Fruit fly (Drosophila melanogaster) whole organism, embryonic: ENCODE data around the gene Sk2.
A peak's percentile ranks its signal among the peaks of the same experiment; 100 is the strongest.

Experiments
- Awh ChIP-seq: fragments of 200-800 bp; sonication (Bioruptor generic); IDR thresholded peaks from 2 replicates; pipeline ENCODE4, ENCODE4 v1.3.6; 2022; ENCODE audit warnings: missing biosample characterization, missing genetic modification characterization
- Bdp1 ChIP-seq: fragments of 200-800 bp; sonication (Bioruptor generic); optimal IDR thresholded peaks from 3 replicates; lab custom pipeline; 2016; ENCODE audit warnings: missing biosample characterization, missing genetic modification characterization
- Blimp-1 ChIP-seq: fragments of 200-800 bp; sonication (Bioruptor generic); optimal IDR thresholded peaks from 3 replicates; lab custom pipeline; 2018; ENCODE audit warnings: missing biosample characterization, missing genetic modification characterization, mild to moderate bottlenecking, moderate library complexity, missing genetic modification reagents
- BtbVII ChIP-seq: fragments of 200-800 bp; sonication (Bioruptor generic); optimal IDR thresholded peaks from 3 replicates; lab custom pipeline; 2017; ENCODE audit warnings: missing biosample characterization, mild to moderate bottlenecking, missing genetic modification characterization
- CG10321 ChIP-seq: fragments of 200-800 bp; sonication (Bioruptor generic); IDR thresholded peaks from 2 replicates; pipeline ENCODE4 v1.3.6; 2022; ENCODE audit warnings: missing biosample characterization, missing genetic modification characterization
- CG10654 ChIP-seq: fragments of 200-800 bp; sonication (Bioruptor generic); optimal IDR thresholded peaks from 2 replicates; lab custom pipeline; 2016; ENCODE audit warnings: missing biosample characterization, missing genetic modification characterization
- CG10959 ChIP-seq: fragments of 200-800 bp; sonication (Bioruptor generic); IDR thresholded peaks from 2 replicates; pipeline ENCODE4 v1.3.6; 2022; ENCODE audit warnings: missing biosample characterization, missing genetic modification characterization
- CG17612 ChIP-seq: fragments of 200-800 bp; sonication (Bioruptor generic); IDR thresholded peaks from 2 replicates; pipeline ENCODE4 v1.3.6; 2022; ENCODE audit warnings: missing biosample characterization, missing genetic modification characterization
- CG18476 ChIP-seq: fragments of 200-800 bp; sonication (Bioruptor generic); optimal IDR thresholded peaks from 2 replicates; lab custom pipeline; 2016; ENCODE audit warnings: missing biosample characterization, mild to moderate bottlenecking, missing genetic modification characterization
- CG3995 ChIP-seq: fragments of 200-800 bp; sonication (Bioruptor generic); optimal IDR thresholded peaks from 3 replicates; lab custom pipeline; 2016; ENCODE audit warnings: missing biosample characterization, missing genetic modification characterization
- CG4282 ChIP-seq: fragments of 200-800 bp; sonication (Bioruptor generic); optimal IDR thresholded peaks from 2 replicates; lab custom pipeline; 2016; ENCODE audit warnings: missing biosample characterization, missing genetic modification characterization
- CG4820 ChIP-seq: fragments of 200-800 bp; sonication (Bioruptor generic); optimal IDR thresholded peaks from 3 replicates; lab custom pipeline; 2016; ENCODE audit warnings: missing biosample characterization, missing genetic modification characterization
- CG6272 ChIP-seq: fragments of 200-800 bp; sonication (Bioruptor generic); IDR thresholded peaks from 2 replicates; pipeline ENCODE4 v1.3.6; 2022; ENCODE audit warnings: missing biosample characterization, missing genetic modification characterization
- CG7357 ChIP-seq: fragments of 200-800 bp; sonication (Bioruptor generic); IDR thresholded peaks from 3 replicates; pipeline ENCODE4 v1.3.6; 2022; ENCODE audit warnings: missing biosample characterization, missing genetic modification characterization
- CG7928 ChIP-seq: fragments of 200-800 bp; sonication (Bioruptor generic); optimal IDR thresholded peaks from 2 replicates; lab custom pipeline; 2017; ENCODE audit warnings: missing biosample characterization, mild to moderate bottlenecking, missing genetic modification characterization
- CG7987 ChIP-seq: fragments of 200-800 bp; sonication (Bioruptor generic); optimal IDR thresholded peaks from 2 replicates; lab custom pipeline; 2018; ENCODE audit warnings: missing biosample characterization, mild to moderate bottlenecking, missing genetic modification characterization, moderate library complexity
- CG8281 ChIP-seq: fragments of 200-800 bp; sonication (Bioruptor generic); optimal IDR thresholded peaks from 2 replicates; lab custom pipeline; 2018; ENCODE audit warnings: missing biosample characterization, mild to moderate bottlenecking, missing genetic modification characterization, moderate library complexity
- CG9797 ChIP-seq: fragments of 200-800 bp; sonication (Bioruptor generic); optimal IDR thresholded peaks from 3 replicates; lab custom pipeline; 2018; ENCODE audit warnings: missing biosample characterization, mild to moderate bottlenecking, missing genetic modification characterization
- CG9876 ChIP-seq: fragments of 200-800 bp; sonication (Bioruptor generic); optimal IDR thresholded peaks from 2 replicates; lab custom pipeline; 2016; ENCODE audit warnings: missing biosample characterization, missing genetic modification characterization
- CTCF ChIP-seq: fragments of 200-800 bp; sonication (Bioruptor generic); optimal IDR thresholded peaks from 2 replicates; lab custom pipeline; 2017; ENCODE audit warnings: missing biosample characterization, mild to moderate bottlenecking, missing genetic modification characterization, moderate library complexity
- Chrac-16 ChIP-seq: fragments of 200-800 bp; sonication (Bioruptor generic); optimal IDR thresholded peaks from 3 replicates; lab custom pipeline; 2016; ENCODE audit warnings: missing biosample characterization, missing genetic modification characterization
- CoRest ChIP-seq: fragments of 200-800 bp; sonication (Bioruptor generic); optimal IDR thresholded peaks from 3 replicates; lab custom pipeline; 2018; ENCODE audit warnings: missing biosample characterization, mild to moderate bottlenecking, missing genetic modification characterization, moderate library complexity
- CrebB ChIP-seq: fragments of 200-800 bp; sonication (Bioruptor generic); optimal IDR thresholded peaks from 3 replicates; lab custom pipeline; 2018; ENCODE audit warnings: missing biosample characterization, mild to moderate bottlenecking, missing genetic modification characterization
- Dbx ChIP-seq: fragments of 200-800 bp; sonication (Bioruptor generic); IDR thresholded peaks from 3 replicates; pipeline ENCODE4 v1.3.6; 2022; ENCODE audit warnings: missing biosample characterization, missing genetic modification characterization
- Doc3 ChIP-seq: fragments of 200-800 bp; sonication (Bioruptor generic); IDR thresholded peaks from 3 replicates; pipeline ENCODE4 v1.3.6; 2022; ENCODE audit warnings: missing biosample characterization, missing genetic modification characterization; ENCODE audit not compliant: partially characterized antibody
- E2f2 ChIP-seq: fragments of 200-800 bp; sonication (Bioruptor generic); IDR thresholded peaks from 2 replicates; pipeline ENCODE4 v1.3.6; 2022; ENCODE audit warnings: missing biosample characterization, missing genetic modification characterization
- Ets65A ChIP-seq: fragments of 200-800 bp; sonication (Bioruptor generic); peaks from one replicate; lab custom pipeline; 2016; ENCODE audit warnings: missing biosample characterization, missing genetic modification characterization
- Gug ChIP-seq: fragments of 200-800 bp; sonication (Bioruptor generic); IDR thresholded peaks from 4 replicates; pipeline ENCODE4 v1.3.6; 2022; ENCODE audit warnings: missing biosample characterization, missing genetic modification characterization
- Hand ChIP-seq: fragments of 200-800 bp; sonication (Bioruptor generic); optimal IDR thresholded peaks from 2 replicates; lab custom pipeline; 2017; ENCODE audit warnings: mild to moderate bottlenecking, missing biosample characterization, missing genetic modification reagents, missing genetic modification characterization
- Kr ChIP-seq: fragments of 200-800 bp; sonication (Bioruptor generic); optimal IDR thresholded peaks from 2 replicates; lab custom pipeline; 2017; ENCODE audit warnings: missing biosample characterization, mild to moderate bottlenecking, missing genetic modification characterization
- NFAT ChIP-seq: fragments of 200-800 bp; sonication (Bioruptor generic); IDR thresholded peaks from 2 replicates; pipeline ENCODE4 v1.3.6; 2022; ENCODE audit warnings: missing biosample characterization, missing genetic modification characterization
- NK7.1 ChIP-seq: fragments of 200-800 bp; sonication (Bioruptor generic); optimal IDR thresholded peaks from 3 replicates; lab custom pipeline; 2016; ENCODE audit warnings: missing biosample characterization, missing genetic modification characterization
- Oaz ChIP-seq: fragments of 200-800 bp; sonication (Bioruptor generic); IDR thresholded peaks from 2 replicates; pipeline ENCODE4 v1.3.6; 2022; ENCODE audit warnings: missing biosample characterization, missing genetic modification characterization
- Side ChIP-seq: fragments of 200-800 bp; sonication (Bioruptor generic); optimal IDR thresholded peaks from 2 replicates; lab custom pipeline; 2016; ENCODE audit warnings: missing biosample characterization, missing genetic modification characterization
- Sox100B ChIP-seq: fragments of 200-800 bp; sonication (Bioruptor generic); optimal IDR thresholded peaks from 3 replicates; lab custom pipeline; 2018; ENCODE audit warnings: missing biosample characterization, mild to moderate bottlenecking, missing genetic modification characterization
- TFAM ChIP-seq: fragments of 200-800 bp; sonication (Bioruptor generic); optimal IDR thresholded peaks from 2 replicates; lab custom pipeline; 2017; ENCODE audit warnings: missing biosample characterization, missing genetic modification characterization, inconsistent platforms
- cg ChIP-seq: fragments of 200-800 bp; sonication (Bioruptor generic); optimal IDR thresholded peaks from 3 replicates; lab custom pipeline; 2019; ENCODE audit warnings: missing biosample characterization, mild to moderate bottlenecking, missing genetic modification characterization, moderate library complexity
- eve ChIP-seq, 2 experiments: fragments of >200 bp; optimal IDR thresholded peaks; 2 replicates each; lab custom pipeline; 2017; ENCODE audit warnings: missing biosample characterization in 2 of 2, missing genetic modification characterization in 2 of 2
- fd64A ChIP-seq: fragments of 200-800 bp; sonication (Bioruptor generic); optimal IDR thresholded peaks from 3 replicates; lab custom pipeline; 2018; ENCODE audit warnings: missing biosample characterization, mild to moderate bottlenecking, missing genetic modification characterization
- gcm ChIP-seq: fragments of 200-800 bp; sonication (Bioruptor generic); optimal IDR thresholded peaks from 2 replicates; lab custom pipeline; 2019; ENCODE audit warnings: missing biosample characterization, mild to moderate bottlenecking, missing genetic modification characterization, moderate library complexity
- h ChIP-seq: fragments of >200 bp; optimal IDR thresholded peaks from 2 replicates; lab custom pipeline; 2017
- klu ChIP-seq: fragments of 200-800 bp; sonication (Bioruptor generic); IDR thresholded peaks from 2 replicates; pipeline ENCODE4 v1.3.6; 2022; ENCODE audit warnings: missing biosample characterization, missing genetic modification characterization
- mld ChIP-seq: fragments of 200-800 bp; sonication (Bioruptor generic); IDR thresholded peaks from 3 replicates; pipeline ENCODE4 v1.3.6; 2022; ENCODE audit warnings: missing biosample characterization, missing genetic modification characterization; ENCODE audit not compliant: partially characterized antibody
- pho ChIP-seq: fragments of 200-800 bp; sonication (Bioruptor generic); optimal IDR thresholded peaks from 2 replicates; lab custom pipeline; 2016; ENCODE audit warnings: missing biosample characterization, missing genetic modification characterization
- pnt ChIP-seq: fragments of 200-800 bp; sonication (Bioruptor generic); optimal IDR thresholded peaks from 3 replicates; lab custom pipeline; 2016; ENCODE audit warnings: missing biosample characterization, missing genetic modification characterization
- prd ChIP-seq, 3 experiments: fragments of >200 bp in 2 of 3; fragments of 200-800 bp in 1 of 3; sonication (Bioruptor generic) in 1 of 3; optimal IDR thresholded peaks in 2 of 3; IDR thresholded peaks in 1 of 3; 2 replicates in 2 of 3; 3 replicates in 1 of 3; pipeline versions ENCODE4 v1.3.6 to Lab custom; 2017 to 2022; ENCODE audit warnings: missing biosample characterization in 1 of 3, missing genetic modification characterization in 1 of 3
- ranshi ChIP-seq: fragments of 200-800 bp; sonication (Bioruptor generic); IDR thresholded peaks from 2 replicates; pipeline ENCODE4 v1.3.6; 2022; ENCODE audit warnings: missing biosample characterization, missing genetic modification characterization
- run ChIP-seq: fragments of 200-800 bp; sonication (Bioruptor generic); optimal IDR thresholded peaks from 3 replicates; lab custom pipeline; 2018; ENCODE audit warnings: missing biosample characterization, mild to moderate bottlenecking, missing genetic modification characterization
- seq ChIP-seq: fragments of 200-800 bp; sonication (Bioruptor generic); IDR thresholded peaks from 2 replicates; pipeline ENCODE4 v1.3.6; 2022; ENCODE audit warnings: missing biosample characterization, missing genetic modification characterization
- slp2 ChIP-seq: fragments of 200-800 bp; sonication (Bioruptor generic); optimal IDR thresholded peaks from 2 replicates; lab custom pipeline; 2016; ENCODE audit warnings: missing biosample characterization, missing genetic modification characterization
- ssp ChIP-seq: fragments of 200-800 bp; sonication (Bioruptor generic); IDR thresholded peaks from 2 replicates; pipeline ENCODE4 v1.3.6; 2022; ENCODE audit warnings: missing biosample characterization, missing genetic modification characterization
- sug ChIP-seq: fragments of 200-800 bp; optimal IDR thresholded peaks from 2 replicates; lab custom pipeline; 2019; ENCODE audit warnings: missing biosample characterization, mild to moderate bottlenecking, missing genetic modification characterization, moderate library complexity

The Sk2 gene

DNA sequence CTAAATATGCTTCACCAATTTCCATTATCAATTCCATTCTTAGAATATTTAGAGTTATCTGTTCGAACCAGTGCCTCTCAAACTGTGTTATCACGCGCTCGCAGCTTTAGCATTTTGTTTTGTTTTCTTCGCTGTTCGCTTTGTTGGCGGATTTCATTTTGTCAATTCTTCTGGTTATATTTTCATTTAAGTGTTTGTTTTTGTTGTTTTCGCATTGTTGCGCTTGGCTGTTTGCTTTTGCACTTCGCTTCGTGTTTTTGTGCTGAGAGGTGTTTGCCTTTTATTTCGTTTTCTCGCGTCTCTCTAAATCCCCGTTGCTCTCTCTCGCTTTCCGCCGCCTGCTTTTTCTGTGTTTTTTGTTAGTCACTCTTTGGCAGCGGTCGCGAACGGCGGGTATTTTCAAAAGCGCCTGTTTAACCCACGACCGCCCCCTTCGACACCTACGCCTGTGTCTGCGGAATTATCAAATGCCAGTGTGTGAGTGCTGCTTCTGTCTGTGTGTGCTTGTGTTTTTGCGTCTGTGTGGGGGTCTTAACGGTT is 30.8 kb downstream of the Sk2 start (continued):
- TF ChIP-seq ssp (GFP tag; lab: Robert Waterston, UW) (no peak), CTCF (no peak), Side (GFP tag; lab: Kevin White, UChicago) (peak; percentile 38), CG10321 (GFP tag; lab: Robert Waterston, UW) (peak; percentile 36; the same call in 1 of the 2 replicates), seq (peak; percentile 30; the same call in 1 of the 2 replicates), run (tag; lab: Kevin White, UChicago) (peak; percentile 23), CG3995 (GFP tag; lab: Kevin White, UChicago) (peak; percentile 93), BtbVII (GFP tag; lab: Kevin White, UChicago) (peak; percentile 45), CG7928 (GFP tag; lab: Kevin White, UChicago) (no peak), Awh (GFP tag; lab: Robert Waterston, UW) (peak; percentile 73), Hand (GFP tag; lab: Kevin White, UChicago) (peak; percentile 49), Dbx (GFP tag; lab: Robert Waterston, UW) (peak; percentile 61; the same call in 1 of the 3 replicates), Sox100B (no peak), CG7987 (GFP tag; lab: Kevin White, UChicago) (peak; percentile 69), CG4820 (GFP tag; lab: Kevin White, UChicago) (no peak), CG10654 (GFP tag; lab: Kevin White, UChicago) (peak; percentile 5), CG9876 (peak; percentile 0), sug (tag; lab: Kevin White, UChicago) (peak; percentile 83), Kr (no peak), pho (no peak), fd64A (GFP tag; lab: Kevin White, UChicago) (no peak), klu (GFP tag; lab: Robert Waterston, UW) (peak; percentile 40; the same call in 1 of the 2 replicates), ranshi (GFP tag; lab: Robert Waterston, UW) (peak; percentile 4; the same call in 1 of the 2 replicates), mld (GFP tag; lab: Robert Waterston, UW) (no peak), Oaz (GFP tag; lab: Robert Waterston, UW) (no peak), Bdp1 (GFP tag; lab: Kevin White, UChicago) (no peak), Doc3 (GFP tag; lab: Robert Waterston, UW) (no peak), CG6272 (GFP tag; lab: Robert Waterston, UW) (0 out of 2 replicates have a peak, but pooled peaks have one; percentile 13), CG7357 (GFP tag; lab: Robert Waterston, UW) (no peak), prd (optimal IDR thresholded peaks at IDR 0.05; lab: Kevin White, UChicago) (no peak), prd (GFP tag; IDR thresholded peaks at IDR 0.05; lab: Robert Waterston, UW) (no peak), NK7.1 (no peak), CoRest (no peak), CG10959 (GFP tag; lab: Robert Waterston, UW) (no peak), NFAT (peak; percentile 71), Chrac-16 (GFP tag; lab: Kevin White, UChicago) (no peak), Blimp-1 (no peak), CG8281 (tag; lab: Kevin White, UChicago) (peak; percentile 79), CG17612 (GFP tag; lab: Robert Waterston, UW) (no peak), eve (GFP tag; optimal IDR thresholded peaks at IDR 0.05; lab: Kevin White, UChicago) (peak in 1 of 2 experiments; percentile 51), E2f2 (GFP tag; lab: Robert Waterston, UW) (peak; percentile 54), CG4282 (GFP tag; lab: Kevin White, UChicago) (no peak), gcm (GFP tag; lab: Kevin White, UChicago) (no peak), TFAM (GFP tag; lab: Kevin White, UChicago) (no peak), slp2 (GFP tag; lab: Kevin White, UChicago) (peak; percentile 31), Gug (GFP tag; lab: Robert Waterston, UW) (peak; percentile 27; the same call in 2 of the 4 replicates), pnt (GFP tag; lab: Kevin White, UChicago) (no peak), Ets65A (GFP tag; lab: Kevin White, UChicago) (no peak), CrebB (tag; lab: Kevin White, UChicago) (peak; percentile 20), cg (GFP tag; lab: Kevin White, UChicago) (peak; percentile 88), CG9797 (GFP tag; lab: Kevin White, UChicago) (no peak), h (lab: Kevin White, UChicago) (no peak), CG18476 (GFP tag; lab: Kevin White, UChicago) (no peak)
